Fruit fly (Drosophila melanogaster) whole organism, wandering third instar larva: ENCODE results near the gene CG42729.
A peak's percentile ranks its signal among the peaks of the same experiment; 100 is the strongest.

ENCODE experiments used
- CG32264 ChIP-seq: fragments of 200-800 bp; sonication (Bioruptor generic); optimal IDR thresholded peaks from 2 replicates; lab custom pipeline; 2016; ENCODE audit warnings: missing biosample characterization, missing genetic modification characterization
- Dfd ChIP-seq: fragments of >200 bp; optimal IDR thresholded peaks from 2 replicates; lab custom pipeline; 2017; ENCODE audit warnings: missing biosample characterization, missing genetic modification characterization
- lola ChIP-seq: fragments of >200 bp; optimal IDR thresholded peaks from 2 replicates; lab custom pipeline; 2017; ENCODE audit warnings: missing biosample characterization, missing genetic modification characterization

dm6 chr3L:15514405-15514804, 12.9 kb downstream of the CG42729 start:
- TF ChIP-seq Dfd (no peak), lola (no peak), CG32264 (peak; percentile 13)
